Fruit fly (Drosophila melanogaster) ovary, adult (tissue): Measurements from ENCODE around the gene opm.

Source experiments
- CG17801 ChIP-seq: fragments of 200-800 bp; optimal IDR thresholded peaks from 2 replicates; lab custom pipeline; 2019; ENCODE audit warnings: missing biosample characterization, mild to moderate bottlenecking, missing genetic modification characterization, moderate library complexity; ENCODE audit not compliant: partially characterized antibody

The opm gene

DNA sequence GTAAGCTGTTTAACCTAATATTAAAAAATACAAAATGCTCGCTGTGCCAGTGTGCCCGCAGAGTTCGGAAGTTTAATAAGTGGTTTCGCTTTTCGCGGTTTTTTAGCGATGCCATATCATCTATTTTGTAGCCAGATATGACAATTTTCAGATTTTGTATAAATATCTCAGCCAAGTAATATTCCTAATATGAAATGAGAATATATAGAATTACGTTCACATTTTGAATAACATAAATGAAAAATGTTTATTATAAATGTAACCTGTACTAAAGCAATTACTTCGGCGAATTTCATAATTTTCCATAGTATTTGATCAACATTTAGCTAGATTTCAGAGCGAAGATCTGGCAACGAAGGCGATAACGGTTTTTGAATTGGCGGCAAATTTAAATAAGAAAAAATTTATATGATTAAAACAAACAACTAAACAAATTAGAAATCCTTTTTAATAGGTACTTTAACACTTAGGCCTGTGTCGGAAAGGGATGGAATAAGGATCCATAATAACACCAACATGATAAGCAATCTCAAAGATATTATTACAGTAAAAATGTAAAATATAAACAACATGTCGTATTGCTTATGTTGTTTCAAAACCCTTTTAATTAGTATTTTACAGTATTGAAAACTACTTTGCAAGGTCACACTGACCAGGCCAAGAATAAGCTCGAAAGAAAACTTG is at the start of gene opm, which contains the start of gene dob:
Gene opm (minus strand): TSS at position 59 of the 684 bp plus-strand sequence.
Gene dob (plus strand): TSS at position 634 of the 684 bp plus-strand sequence.
- TF ChIP-seq CG17801 (GFP tag; lab: Kevin White, UChicago): no peak

DNA sequence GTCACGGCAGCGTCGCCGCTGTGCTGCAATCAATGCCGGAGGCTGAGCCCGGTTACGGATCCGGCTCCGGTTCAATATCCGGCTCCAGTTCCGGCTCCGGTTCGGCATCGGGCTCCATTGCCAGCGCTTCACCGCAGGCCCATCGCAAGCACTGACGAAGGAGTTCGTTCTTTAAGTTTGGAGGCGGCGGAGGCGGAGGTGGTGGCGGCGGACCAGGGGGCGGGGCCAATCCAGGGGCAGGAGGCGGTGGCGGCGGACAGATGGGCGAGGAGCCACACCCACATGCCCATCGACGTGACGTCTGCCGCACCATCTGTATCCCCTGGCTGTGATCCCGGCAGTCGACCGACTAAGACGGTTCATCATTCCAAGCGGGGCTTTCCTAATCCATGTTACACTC is 45.7 kb upstream of the opm start:
- TF ChIP-seq CG17801 (GFP tag; lab: Kevin White, UChicago): no peak

DNA sequence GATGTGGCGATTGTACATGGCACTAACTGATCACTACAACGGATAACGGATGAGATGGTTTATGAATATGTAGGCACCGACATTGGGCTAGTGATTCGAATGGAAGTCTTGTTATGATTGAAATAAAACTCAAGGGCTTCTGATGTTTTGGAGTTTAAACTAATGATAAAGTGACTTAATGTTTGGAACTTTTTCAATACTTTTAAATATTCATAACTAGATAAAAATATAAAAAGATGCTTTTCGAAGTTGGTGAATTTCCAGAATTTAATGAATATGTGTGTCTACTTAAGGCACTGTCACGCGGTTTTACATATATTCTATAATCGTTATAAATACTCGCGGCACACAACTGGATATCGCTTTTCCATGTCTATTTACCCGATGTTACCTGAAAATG is 29.7 kb upstream of the opm start, which contains the start of gene CG9072:
Gene CG9072 (minus strand): TSS at position 101 of the 400 bp plus-strand sequence.
- TF ChIP-seq CG17801 (GFP tag; lab: Kevin White, UChicago): no peak

DNA sequence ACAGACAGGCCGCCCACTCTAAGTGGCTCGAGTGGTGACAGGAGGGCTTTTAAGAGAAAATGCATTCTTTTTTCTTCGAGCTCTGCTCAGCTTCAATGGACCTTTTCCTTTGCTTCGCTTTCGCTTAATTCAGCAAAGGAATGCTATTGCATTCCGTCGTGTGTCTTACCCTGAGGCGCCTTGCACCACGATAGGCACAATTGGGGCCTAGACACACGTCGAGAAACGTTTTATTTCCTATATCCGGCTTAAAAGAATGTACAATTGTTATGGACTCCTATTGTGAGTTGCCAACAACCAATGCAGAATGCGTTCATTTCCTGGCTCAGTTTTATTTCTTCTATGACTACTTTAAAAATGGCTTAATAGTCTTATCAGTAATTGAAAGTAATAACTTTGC is 24.9 kb upstream of the opm start:
- TF ChIP-seq CG17801 (GFP tag; lab: Kevin White, UChicago): no peak

DNA sequence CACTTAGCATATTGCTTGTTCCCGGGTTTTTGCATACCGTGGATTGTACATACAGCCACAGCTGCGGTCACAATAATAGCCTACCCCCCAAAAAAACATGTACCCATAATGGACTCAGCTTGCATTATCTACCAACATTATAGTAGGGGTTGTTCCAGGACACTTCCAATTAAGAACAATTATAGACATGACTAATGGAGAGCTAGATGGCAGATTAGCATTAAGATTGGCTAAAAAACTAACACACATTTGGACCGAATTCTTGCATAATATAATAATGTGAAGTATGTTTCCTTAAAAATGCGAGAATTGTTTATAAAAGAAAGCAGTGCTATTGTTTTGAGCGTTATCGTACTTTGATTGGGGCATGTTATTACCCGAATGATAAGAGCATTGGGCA is 24.1 kb upstream of the opm start:
- no peak for TF ChIP-seq CG17801 (GFP tag; lab: Kevin White, UChicago)

DNA sequence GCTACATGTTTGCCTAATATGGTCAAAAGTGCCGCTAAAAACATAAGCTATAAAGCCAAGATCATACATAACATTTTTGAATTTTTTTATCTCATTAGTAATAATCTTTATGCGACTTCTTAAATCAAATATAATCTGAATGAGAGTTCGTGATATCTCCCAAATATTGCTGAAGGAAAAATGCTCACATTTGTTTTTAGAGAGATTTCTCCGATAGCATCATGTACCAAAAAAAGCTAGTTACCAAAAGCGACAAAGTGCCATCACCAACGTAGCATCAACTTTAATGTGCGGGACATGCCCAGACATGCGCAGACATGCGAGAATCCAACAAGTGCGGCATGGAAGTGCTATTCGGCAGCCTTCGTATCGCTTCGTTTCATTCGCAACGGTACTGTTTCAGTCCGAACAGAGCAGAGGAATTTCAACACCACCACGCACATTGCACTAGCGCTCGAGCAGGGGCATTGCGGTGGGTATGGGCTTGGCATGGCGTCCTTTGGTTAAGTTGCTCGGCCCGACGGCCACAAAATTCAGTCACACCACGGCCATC is 23.0 kb upstream of the opm start, which contains the start of gene Rab3-GEF:
Gene Rab3-GEF (plus strand): TSS at position 537 of the 553 bp plus-strand sequence.
- TF ChIP-seq CG17801 (GFP tag; lab: Kevin White, UChicago): no peak

DNA sequence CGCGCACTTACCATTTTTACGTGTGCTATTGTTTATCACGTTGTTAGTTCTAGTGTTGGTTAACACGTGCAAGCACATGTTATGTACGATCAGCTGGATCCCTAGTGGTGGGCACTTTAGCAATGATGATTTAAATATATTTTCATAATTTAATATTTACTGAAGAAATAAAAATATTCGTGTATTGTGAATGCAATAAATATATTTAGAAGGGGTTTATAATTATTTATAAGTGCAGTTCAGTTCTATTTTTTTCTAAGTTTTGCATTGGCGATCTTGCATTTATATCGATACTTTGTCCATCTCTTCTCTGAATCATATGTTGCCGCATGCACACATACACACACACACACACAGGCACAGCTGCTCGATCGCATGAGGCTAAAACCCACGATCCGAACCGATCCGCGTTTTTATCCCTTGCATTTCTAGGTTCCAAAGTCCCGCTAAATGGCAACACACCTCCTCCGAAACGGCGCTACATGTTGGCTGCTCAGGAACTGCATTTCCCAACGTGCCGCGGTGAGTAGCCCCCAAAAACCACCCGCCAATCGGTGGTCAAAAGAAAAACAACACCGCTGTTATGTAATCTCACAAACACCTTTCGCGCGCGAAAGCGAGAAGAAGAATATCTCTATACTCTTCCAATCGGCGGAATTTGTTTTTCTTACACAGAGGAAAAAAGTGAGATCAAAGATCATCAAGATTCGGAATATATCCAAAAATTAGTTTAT is 19.7 kb upstream of the opm start, which contains the start of the genes CG15027 and Dbct:
Gene CG15027 (minus strand): TSS at position 51 of the 734 bp plus-strand sequence.
Gene Dbct (plus strand): TSS at position 349 of the 734 bp plus-strand sequence.
- peak; percentile 92 for TF ChIP-seq CG17801 (GFP tag; lab: Kevin White, UChicago)

DNA sequence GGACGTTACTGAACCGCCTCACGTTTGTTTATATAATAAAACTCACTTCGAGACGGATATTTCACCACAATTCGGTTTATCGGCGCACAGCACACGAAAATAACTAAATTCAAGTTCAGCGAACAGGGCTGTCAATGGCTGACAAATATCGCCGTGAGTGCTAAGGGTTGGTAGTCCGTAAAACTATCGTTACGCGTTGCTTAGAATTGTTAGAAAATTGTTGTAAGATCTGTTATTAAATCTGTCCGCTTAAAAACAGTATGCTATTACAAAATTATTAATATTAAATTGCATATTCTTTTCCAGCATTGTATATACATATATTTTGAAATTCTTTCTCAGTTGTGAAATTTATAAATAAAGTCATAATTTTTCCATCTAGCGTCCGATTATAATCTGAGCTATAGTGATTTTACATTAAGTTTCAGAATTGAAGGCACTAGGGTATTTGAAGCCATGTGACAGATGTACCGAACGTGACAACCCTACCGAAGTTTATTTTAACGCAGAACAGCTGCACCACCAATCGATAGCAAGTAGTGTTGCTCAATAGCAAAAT is 18.4 kb upstream of the opm start, which contains the start of gene Cox17:
Gene Cox17 (minus strand): TSS at position 120 of the 559 bp plus-strand sequence.
- peak; percentile 72 for TF ChIP-seq CG17801 (GFP tag; lab: Kevin White, UChicago)

DNA sequence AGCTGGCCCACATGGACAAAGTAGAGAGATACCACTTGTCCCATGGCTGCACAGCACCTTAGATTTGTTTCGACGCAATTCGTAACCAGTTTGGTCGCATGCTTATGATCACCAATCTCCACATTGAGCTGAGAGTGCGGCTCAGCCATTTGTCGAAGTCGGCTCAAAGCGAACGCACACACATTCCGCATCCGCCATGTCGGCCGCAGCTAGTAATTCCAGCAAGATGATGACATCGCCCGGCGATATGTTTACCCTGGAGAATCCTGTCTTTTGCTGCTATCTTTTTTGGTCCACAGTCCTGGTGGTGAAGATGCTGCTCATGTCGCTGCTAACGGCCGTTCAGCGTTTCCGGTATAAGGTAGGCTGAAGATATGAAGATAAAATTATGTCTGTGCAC is 16.4 kb upstream of the opm start, which contains the start of gene CG33178:
Gene CG33178 (plus strand): TSS at position 147 of the 400 bp plus-strand sequence.
- no peak for TF ChIP-seq CG17801 (GFP tag; lab: Kevin White, UChicago)

DNA sequence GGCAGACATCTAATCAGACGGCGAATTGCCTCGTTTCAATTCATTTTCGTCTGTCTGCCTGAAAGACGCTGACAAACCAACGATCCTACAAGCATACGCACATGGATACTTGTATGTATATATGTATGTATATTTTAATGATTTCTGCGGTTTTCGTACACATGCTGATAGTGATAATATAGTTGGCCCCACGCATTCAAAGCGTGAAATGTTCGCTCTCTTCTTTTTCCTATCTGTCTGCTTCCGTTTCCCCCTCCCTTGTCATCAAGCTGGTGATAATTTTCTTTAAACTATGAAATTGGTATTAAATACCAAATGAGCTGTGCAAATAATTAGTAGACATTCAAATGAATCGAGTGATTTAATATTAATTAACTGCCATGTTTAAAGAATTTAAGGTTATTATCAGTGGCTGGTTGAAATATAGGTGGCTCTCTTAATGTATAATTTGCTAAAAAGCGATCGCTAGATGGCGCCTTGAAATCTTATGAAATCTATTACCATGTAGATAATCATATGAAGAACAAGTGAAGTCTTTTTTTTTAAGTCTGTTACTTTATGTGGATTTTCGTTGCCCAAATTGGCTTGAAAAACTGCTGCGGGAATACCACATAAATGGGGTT is 14.7 kb upstream of the opm start, which contains the start of gene CG33177:
Gene CG33177 (plus strand): TSS at position 588 of the 623 bp plus-strand sequence.
- no peak for TF ChIP-seq CG17801 (GFP tag; lab: Kevin White, UChicago)

DNA sequence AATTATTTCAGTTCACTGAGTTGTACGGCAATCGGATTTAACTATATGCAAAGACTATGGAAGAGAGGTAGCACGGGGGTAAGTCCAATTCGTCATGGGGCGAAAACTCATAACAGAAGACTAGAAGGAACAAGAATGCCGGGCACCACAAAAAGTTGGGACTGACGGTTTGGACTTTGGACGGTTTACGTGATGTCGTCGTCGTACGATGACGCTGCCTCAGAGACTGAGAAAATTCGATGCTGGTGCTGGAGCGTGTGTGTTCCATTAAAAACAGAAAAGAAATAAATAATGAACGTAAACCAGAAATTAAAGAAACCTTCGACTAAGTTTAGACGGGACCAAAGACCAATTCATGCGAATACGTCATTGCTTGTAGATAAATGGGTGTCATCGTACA is 13.7 kb upstream of the opm start:
- TF ChIP-seq CG17801 (GFP tag; lab: Kevin White, UChicago): peak; percentile 34

DNA sequence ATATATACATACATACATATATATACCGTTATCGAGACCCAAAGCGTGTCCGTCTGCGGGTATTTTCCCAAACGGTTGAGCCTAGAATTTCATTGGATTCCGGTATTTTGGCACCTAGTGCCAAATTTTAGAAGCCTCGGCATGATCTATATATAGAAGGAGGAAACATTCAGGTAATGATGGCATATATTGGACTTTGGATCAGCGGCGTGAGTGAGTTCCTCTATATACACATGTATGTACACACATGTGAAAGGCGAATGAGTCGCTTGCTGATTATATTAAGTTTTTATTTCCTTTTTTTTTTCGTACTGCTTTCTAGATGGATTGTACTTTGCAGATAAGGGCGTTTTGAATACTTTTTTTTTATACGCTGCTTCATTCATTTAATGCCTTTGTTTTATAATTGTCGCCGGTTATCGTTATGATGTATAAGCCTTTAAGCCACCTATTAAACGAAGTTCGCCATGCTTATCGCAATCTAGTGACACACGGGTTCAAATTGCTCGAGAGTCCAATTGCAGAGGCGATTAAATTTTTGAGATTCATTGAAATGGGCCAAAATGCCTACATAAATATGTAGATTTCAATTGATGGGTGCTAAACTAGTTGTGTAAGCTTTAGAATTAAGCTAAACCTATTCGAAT is 13.1 kb upstream of the opm start:
- peak; percentile 57 for TF ChIP-seq CG17801 (GFP tag; lab: Kevin White, UChicago)

DNA sequence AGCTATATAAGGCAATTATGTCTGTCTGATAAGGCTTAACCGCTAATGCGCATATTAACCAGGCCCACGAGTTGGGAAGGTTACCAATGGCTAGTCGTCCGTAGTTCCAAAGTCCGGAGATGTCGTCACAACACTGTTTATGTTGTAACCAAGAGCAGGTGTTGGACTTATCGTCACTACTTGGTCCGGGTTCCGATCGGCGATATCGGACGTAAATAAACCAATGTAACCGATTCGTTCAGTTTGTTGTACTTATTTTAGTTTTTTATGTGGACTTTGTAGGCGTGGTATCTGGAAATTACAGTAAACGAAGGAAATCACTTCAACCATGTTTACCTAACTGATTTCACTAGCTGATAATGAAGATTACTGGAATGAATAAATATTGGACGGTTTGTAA is 12.2 kb upstream of the opm start:
- no peak for TF ChIP-seq CG17801 (GFP tag; lab: Kevin White, UChicago)
